Fruit fly (Drosophila melanogaster): Measurements from ENCODE around the gene CG34308.

CG34308 gene

dm6 chr3R:13051942-13052693 lies 36.9 kb upstream of the CG34308 start, which contains the start of gene pic (continued):
- 0 out of 4 replicates have a peak, but pooled peaks have one; percentile 24 for TF ChIP-seq chinmo (GFP tag; IDR thresholded peaks at IDR 0.05; ENCODE audit: partially characterized antibody)
- TF ChIP-seq CG1529 (GFP tag; optimal IDR thresholded peaks at IDR 0.05) = no peak
- no peak for TF ChIP-seq CG1792 (GFP tag; optimal IDR thresholded peaks at IDR 0.05)
- TF ChIP-seq CoRest (tag; optimal IDR thresholded peaks at IDR 0.05) = peak; percentile 52
- no peak for TF ChIP-seq maf-S (GFP tag; optimal IDR thresholded peaks at IDR 0.05)
- peak; percentile 56; the same call in 1 of the 2 replicates for TF ChIP-seq MBD-R2 (GFP tag; IDR thresholded peaks at IDR 0.05)
- peak; percentile 65 for TF ChIP-seq inv (GFP tag; IDR thresholded peaks at IDR 0.05; ENCODE audit: partially characterized antibody)
- TF ChIP-seq Drgx (GFP tag; IDR thresholded peaks at IDR 0.05) = no peak
- TF ChIP-seq Myb (GFP tag; optimal IDR thresholded peaks at IDR 0.05) = peak; percentile 77
- peak; percentile 85 for TF ChIP-seq Sry-δ (GFP tag; optimal IDR thresholded peaks at IDR 0.05)
- TF ChIP-seq pzg (GFP tag; optimal IDR thresholded peaks at IDR 0.05) = peak; percentile 77
- no peak for TF ChIP-seq Kr (GFP tag; optimal IDR thresholded peaks at IDR 0.05)
- TF ChIP-seq mam (GFP tag; optimal IDR thresholded peaks at IDR 0.05) = peak; percentile 6
- peak; percentile 18 for TF ChIP-seq Side (GFP tag; optimal IDR thresholded peaks at IDR 0.05)
- TF ChIP-seq CG15514 (GFP tag; optimal IDR thresholded peaks at IDR 0.05) = peak; percentile 13
- peak; percentile 89 for TF ChIP-seq BEAF-32 (GFP tag; optimal IDR thresholded peaks at IDR 0.05)
- peak; percentile 37 for TF ChIP-seq CTCF (GFP tag; optimal IDR thresholded peaks at IDR 0.05)
- TF ChIP-seq bbx (GFP tag; IDR thresholded peaks at IDR 0.05; ENCODE audit: partially characterized antibody) = peak; percentile 74
- TF ChIP-seq CG17385 (GFP tag; optimal IDR thresholded peaks at IDR 0.05) = peak; percentile 86
- TF ChIP-seq pfk (GFP tag; optimal IDR thresholded peaks at IDR 0.05) = no peak
- no peak for TF ChIP-seq Dip2 (GFP tag; IDR thresholded peaks at IDR 0.05)
- no peak; the same call in none of the 3 replicates for TF ChIP-seq CG34224 (GFP tag; IDR thresholded peaks at IDR 0.05; ENCODE audit: partially characterized antibody)
- TF ChIP-seq HmgD (GFP tag; optimal IDR thresholded peaks at IDR 0.05) = peak; percentile 26
- peak; percentile 75 for TF ChIP-seq amos (GFP tag; IDR thresholded peaks at IDR 0.05; ENCODE audit: partially characterized antibody)
- TF ChIP-seq CG2116 (GFP tag; optimal IDR thresholded peaks at IDR 0.05) = peak; percentile 100
- peak; percentile 37 for TF ChIP-seq CHES-1-like (GFP tag; optimal IDR thresholded peaks at IDR 0.05)
- TF ChIP-seq CG12391 (tag; optimal IDR thresholded peaks at IDR 0.05) = peak; percentile 2
- TF ChIP-seq nerfin-2 (GFP tag; IDR thresholded peaks at IDR 0.05; ENCODE audit: partially characterized antibody) = peak; percentile 57; the same call in 1 of the 2 replicates
- no peak for TF ChIP-seq crp (GFP tag; optimal IDR thresholded peaks at IDR 0.05)
- TF ChIP-seq Max (GFP tag; optimal IDR thresholded peaks at IDR 0.05) = peak; percentile 38
- peak; percentile 11 for TF ChIP-seq dmrt11E (tag; optimal IDR thresholded peaks at IDR 0.05)
- peak; percentile 50 for TF ChIP-seq Lhr (GFP tag; optimal IDR thresholded peaks at IDR 0.05)
- TF ChIP-seq CG7372 (GFP tag; IDR thresholded peaks at IDR 0.05) = no peak
- no peak for TF ChIP-seq CG12071 (GFP tag; optimal IDR thresholded peaks at IDR 0.05)
- TF ChIP-seq CG7963 (GFP tag; IDR thresholded peaks at IDR 0.05; ENCODE audit: partially characterized antibody) = peak; percentile 36; the same call in 1 of the 3 replicates
- TF ChIP-seq zen (tag; optimal IDR thresholded peaks at IDR 0.05) = peak; percentile 24
- no peak for TF ChIP-seq CG10462 (GFP tag; optimal IDR thresholded peaks at IDR 0.05)
- no peak for TF ChIP-seq CG1024 (GFP tag; IDR thresholded peaks at IDR 0.05)
- TF ChIP-seq CG16813 (GFP tag; IDR thresholded peaks at IDR 0.05; ENCODE audit: partially characterized antibody) = peak; percentile 81
- peak; percentile 51 for TF ChIP-seq tna (GFP tag; IDR thresholded peaks at IDR 0.05; ENCODE audit: partially characterized antibody)
- no peak for TF ChIP-seq CG11504 (tag; optimal IDR thresholded peaks at IDR 0.05)
- TF ChIP-seq CG9797 (GFP tag; optimal IDR thresholded peaks at IDR 0.05) = peak; percentile 87
- peak; percentile 90 for TF ChIP-seq Dref (GFP tag; IDR thresholded peaks at IDR 0.05)
- peak; percentile 1 for TF ChIP-seq CG3163 (GFP tag; optimal IDR thresholded peaks at IDR 0.05)
- TF ChIP-seq ato (GFP tag; IDR thresholded peaks at IDR 0.05; ENCODE audit: partially characterized antibody) = peak; percentile 62
- peak; percentile 75 for TF ChIP-seq Bgb (GFP tag; IDR thresholded peaks at IDR 0.05; ENCODE audit: partially characterized antibody)
- peak; percentile 90 for TF ChIP-seq Dp (GFP tag; optimal IDR thresholded peaks at IDR 0.05)

Measured in whole organism, embryonic.